Worm (Caenorhabditis elegans) whole organism, young adult: ENCODE measurements around the gene C26G2.2.

ENCODE experiments used
- lir-1 ChIP-seq: fragments of 200-800 bp; sonication (Bioruptor generic); conservative IDR thresholded peaks from 2 replicates; pipeline ENCODE4 v1.3.6; 2022; ENCODE audit warnings: missing genetic modification reagents, missing genetic modification characterization, missing compliant biosample characterization
- snpc-4 ChIP-seq, 5 experiments: fragments of 150-350 bp in 1 of 5; sonication (generic microtip) in 4 of 5; optimal IDR thresholded peaks; 2 replicates each; lab custom pipeline; 2014 to 2018; ENCODE audit warnings: missing genetic modification characterization in 5 of 5, missing biosample characterization in 3 of 5, antibody characterized with exemption in 2 of 5, mild to moderate bottlenecking in 2 of 5, missing compliant biosample characterization in 2 of 5, missing genotype in 2 of 5, moderate library complexity in 2 of 5, missing genetic modification reagents in 1 of 5
- tlf-1 ChIP-seq: fragments of 200-800 bp; sonication (Bioruptor generic); optimal IDR thresholded peaks from 2 replicates; lab custom pipeline; 2018; ENCODE audit warnings: mild to moderate bottlenecking, missing genetic modification characterization, missing compliant biosample characterization

ce11 chrX:14684406-14684927, 20.3 kb downstream of the C26G2.2 start, which contains the start of gene csq-1:
- no peak for TF ChIP-seq snpc-4 (GFP tag; optimal IDR thresholded peaks at IDR 0.05; lab: Kevin White, UChicago)
- no peak for TF ChIP-seq snpc-4 (tag; optimal IDR thresholded peaks at IDR 0.05; lab: Kevin White, UChicago)
- TF ChIP-seq lir-1 (GFP tag; lab: Robert Waterston, UW): no peak
- TF ChIP-seq tlf-1 (GFP tag; lab: Kevin White, UChicago): no peak
